Worm (Caenorhabditis elegans): ENCODE measurements around the gene klf-1.
A peak's percentile ranks its signal among the peaks of the same experiment; 100 is the strongest.

Gene klf-1

DNA sequence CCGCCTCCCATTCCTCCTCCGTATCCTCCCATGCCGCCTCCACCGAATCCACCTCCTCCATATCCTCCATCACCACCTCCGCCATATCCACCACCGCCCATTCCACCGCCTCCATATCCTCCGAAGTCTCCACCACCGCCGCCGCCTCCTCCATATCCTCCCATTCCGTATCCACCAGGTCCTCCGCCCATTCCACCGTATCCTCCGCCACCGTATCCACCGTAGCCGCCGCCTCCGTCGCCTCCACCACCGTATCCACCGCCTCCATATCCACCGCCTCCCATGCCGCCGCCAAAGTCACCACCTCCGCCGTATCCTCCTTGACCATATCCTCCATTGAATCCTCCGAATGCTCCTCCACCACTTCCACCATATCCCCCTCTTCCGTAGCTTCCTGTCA is 25.1 kb downstream of the klf-1 start:
- TF ChIP-seq flt-1 (GFP tag; IDR thresholded peaks at IDR 0.05) (no peak), aly-1 (tag; optimal IDR thresholded peaks at IDR 0.05) (no peak), ceh-36 (tag; optimal IDR thresholded peaks at IDR 0.05) (no peak), sea-1 (GFP tag; conservative IDR thresholded peaks at IDR 0.05) (no peak), tra-4 (tag; optimal IDR thresholded peaks at IDR 0.05) (no peak), B0310.2 (tag; optimal IDR thresholded peaks at IDR 0.05) (no peak), ama-1 (optimal IDR thresholded peaks at IDR 0.05) (no peak), ceh-13 (GFP tag; optimal IDR thresholded peaks at IDR 0.05) (no peak), F13C5.2 (tag; optimal IDR thresholded peaks at IDR 0.05) (no peak), pes-1 (GFP tag; IDR thresholded peaks at IDR 0.05) (no peak), tbx-37 (GFP tag; conservative IDR thresholded peaks at IDR 0.05) (no peak), hmg-4 (GFP tag; optimal IDR thresholded peaks at IDR 0.05) (no peak), hmbx-1 (tag; optimal IDR thresholded peaks at IDR 0.05) (no peak), ets-7 (tag; optimal IDR thresholded peaks at IDR 0.05) (no peak), hnd-1 (tag; optimal IDR thresholded peaks at IDR 0.05) (no peak)

DNA sequence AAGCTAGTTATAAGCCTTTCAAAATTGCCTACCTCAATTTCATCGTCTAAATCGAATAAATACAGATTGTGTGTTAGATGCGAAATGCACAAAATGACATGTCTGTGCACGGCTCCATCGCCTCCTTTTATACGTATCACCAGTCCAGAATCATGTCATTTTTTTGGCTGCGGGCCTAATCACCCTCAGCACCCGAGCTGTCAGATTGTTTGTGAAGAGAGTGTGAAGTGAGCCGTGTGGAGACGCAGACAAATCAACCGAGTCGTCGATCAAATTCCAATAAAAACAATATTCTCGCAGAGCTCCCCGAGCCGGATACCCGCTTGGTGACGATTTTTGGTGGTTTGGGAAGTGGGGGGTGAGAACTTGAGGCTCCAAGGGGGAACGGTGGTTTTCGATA is 26.5 kb downstream of the klf-1 start, which contains the start of gene idpa-1:
Gene idpa-1 (minus strand): TSS at position 101 of the 400 bp plus-strand sequence.
- TF ChIP-seq F13C5.2 (tag; optimal IDR thresholded peaks at IDR 0.05) = no peak
- no peak for TF ChIP-seq ceh-36 (tag; optimal IDR thresholded peaks at IDR 0.05)
- TF ChIP-seq ceh-13 (GFP tag; optimal IDR thresholded peaks at IDR 0.05) = no peak
- TF ChIP-seq tra-4 (tag; optimal IDR thresholded peaks at IDR 0.05) = no peak
- TF ChIP-seq hmbx-1 (tag; optimal IDR thresholded peaks at IDR 0.05) = no peak
- TF ChIP-seq hmg-4 (GFP tag; optimal IDR thresholded peaks at IDR 0.05) = no peak
- TF ChIP-seq hnd-1 (tag; optimal IDR thresholded peaks at IDR 0.05) = no peak
- TF ChIP-seq flt-1 (GFP tag; IDR thresholded peaks at IDR 0.05) = no peak
- TF ChIP-seq ets-7 (tag; optimal IDR thresholded peaks at IDR 0.05) = no peak
- no peak for TF ChIP-seq tbx-11 (GFP tag; IDR thresholded peaks at IDR 0.05)
- TF ChIP-seq scrt-1 (GFP tag; IDR thresholded peaks at IDR 0.05) = no peak
- no peak for TF ChIP-seq sea-1 (GFP tag; conservative IDR thresholded peaks at IDR 0.05)
- TF ChIP-seq ama-1 (optimal IDR thresholded peaks at IDR 0.05) = no peak
- no peak for TF ChIP-seq tbx-37 (GFP tag; conservative IDR thresholded peaks at IDR 0.05)
- no peak for TF ChIP-seq B0310.2 (tag; optimal IDR thresholded peaks at IDR 0.05)
- no peak for TF ChIP-seq aly-1 (tag; optimal IDR thresholded peaks at IDR 0.05)
- no peak for TF ChIP-seq pes-1 (GFP tag; IDR thresholded peaks at IDR 0.05)

DNA sequence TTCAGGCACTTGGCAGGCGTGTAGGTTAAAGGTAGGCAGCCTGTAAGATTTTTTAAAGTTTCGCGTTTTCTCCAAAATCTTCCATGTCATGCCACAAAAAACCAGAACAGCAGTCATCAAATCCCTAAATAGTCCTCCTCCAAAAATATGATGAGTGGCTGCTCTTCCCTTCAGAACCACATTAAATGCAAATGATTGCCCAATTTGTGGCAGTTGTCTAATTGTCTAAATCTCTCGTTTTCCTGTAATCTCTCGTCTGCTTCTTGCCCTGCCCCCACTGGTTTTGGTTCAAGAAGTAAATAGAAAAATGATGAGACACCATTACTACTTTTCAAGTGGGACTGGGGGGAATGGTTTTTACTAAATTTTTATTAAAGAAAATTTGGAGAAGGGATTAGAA is 29.5 kb downstream of the klf-1 start:
- TF ChIP-seq sea-1 (GFP tag; conservative IDR thresholded peaks at IDR 0.05) = no peak
- TF ChIP-seq flt-1 (GFP tag; IDR thresholded peaks at IDR 0.05) = no peak
- no peak for TF ChIP-seq hmg-4 (GFP tag; optimal IDR thresholded peaks at IDR 0.05)
- no peak for TF ChIP-seq hmbx-1 (tag; optimal IDR thresholded peaks at IDR 0.05)
- TF ChIP-seq hnd-1 (tag; optimal IDR thresholded peaks at IDR 0.05) = no peak
- no peak for TF ChIP-seq ceh-13 (GFP tag; optimal IDR thresholded peaks at IDR 0.05)
- TF ChIP-seq aly-1 (tag; optimal IDR thresholded peaks at IDR 0.05) = no peak
- no peak for TF ChIP-seq scrt-1 (GFP tag; IDR thresholded peaks at IDR 0.05)
- no peak for TF ChIP-seq tbx-11 (GFP tag; IDR thresholded peaks at IDR 0.05)
- no peak for TF ChIP-seq tbx-37 (GFP tag; conservative IDR thresholded peaks at IDR 0.05)
- TF ChIP-seq ceh-36 (tag; optimal IDR thresholded peaks at IDR 0.05) = no peak
- no peak for TF ChIP-seq ama-1 (optimal IDR thresholded peaks at IDR 0.05)
- TF ChIP-seq tra-4 (tag; optimal IDR thresholded peaks at IDR 0.05) = no peak
- TF ChIP-seq ets-7 (tag; optimal IDR thresholded peaks at IDR 0.05) = no peak
- no peak for TF ChIP-seq F13C5.2 (tag; optimal IDR thresholded peaks at IDR 0.05)
- no peak for TF ChIP-seq pes-1 (GFP tag; IDR thresholded peaks at IDR 0.05)
- no peak for TF ChIP-seq B0310.2 (tag; optimal IDR thresholded peaks at IDR 0.05)

DNA sequence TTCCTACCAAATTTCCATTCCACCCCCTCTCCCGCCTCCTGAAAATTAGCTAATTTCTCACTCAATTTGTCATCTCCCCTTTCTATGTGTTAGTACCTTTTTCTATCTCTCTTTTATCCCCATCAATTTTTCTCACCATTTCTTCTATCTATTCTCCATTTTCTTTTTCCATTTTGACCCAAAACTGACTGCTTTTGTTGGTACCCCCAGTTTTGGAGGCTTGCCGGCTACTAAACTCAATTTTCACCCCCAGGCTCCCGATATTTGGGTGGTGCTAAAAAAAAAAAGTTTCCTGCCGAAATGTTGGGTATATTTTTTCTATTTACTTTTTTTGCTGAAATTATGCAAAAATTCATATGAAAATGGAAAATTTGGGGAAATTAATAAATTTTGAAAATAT is 33.2 kb downstream of the klf-1 start:
- no peak for TF ChIP-seq ceh-36 (tag; optimal IDR thresholded peaks at IDR 0.05)
- TF ChIP-seq sea-1 (GFP tag; conservative IDR thresholded peaks at IDR 0.05) = no peak
- TF ChIP-seq hmbx-1 (tag; optimal IDR thresholded peaks at IDR 0.05) = no peak
- TF ChIP-seq aly-1 (tag; optimal IDR thresholded peaks at IDR 0.05) = no peak
- TF ChIP-seq F13C5.2 (tag; optimal IDR thresholded peaks at IDR 0.05) = no peak
- TF ChIP-seq ets-7 (tag; optimal IDR thresholded peaks at IDR 0.05) = no peak
- TF ChIP-seq tbx-11 (GFP tag; IDR thresholded peaks at IDR 0.05) = no peak
- TF ChIP-seq hnd-1 (tag; optimal IDR thresholded peaks at IDR 0.05) = no peak
- no peak for TF ChIP-seq B0310.2 (tag; optimal IDR thresholded peaks at IDR 0.05)
- no peak for TF ChIP-seq scrt-1 (GFP tag; IDR thresholded peaks at IDR 0.05)
- no peak for TF ChIP-seq tra-4 (tag; optimal IDR thresholded peaks at IDR 0.05)
- TF ChIP-seq pes-1 (GFP tag; IDR thresholded peaks at IDR 0.05) = no peak
- TF ChIP-seq tbx-37 (GFP tag; conservative IDR thresholded peaks at IDR 0.05) = no peak

DNA sequence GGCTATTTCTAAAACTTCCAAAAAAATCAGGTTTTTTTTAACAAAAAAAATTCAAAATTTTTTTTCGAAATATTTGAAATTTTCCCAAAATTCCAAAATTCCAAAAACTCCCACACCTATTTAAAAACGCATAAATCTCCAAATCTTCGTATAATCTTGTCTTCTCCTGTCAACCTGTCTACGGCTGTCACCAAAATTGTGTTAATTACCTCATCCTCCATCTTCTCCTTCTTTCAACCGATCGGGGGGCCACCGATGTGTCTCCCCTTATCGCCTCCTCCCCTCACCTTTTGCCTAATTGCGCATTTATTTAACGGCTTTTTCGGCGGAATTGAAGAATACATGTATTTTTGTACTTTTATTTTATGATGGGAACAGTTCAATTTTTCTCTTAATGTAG is 34.2 kb downstream of the klf-1 start:
- TF ChIP-seq tra-4 (tag; optimal IDR thresholded peaks at IDR 0.05) (no peak), ets-7 (tag; optimal IDR thresholded peaks at IDR 0.05) (no peak)

DNA sequence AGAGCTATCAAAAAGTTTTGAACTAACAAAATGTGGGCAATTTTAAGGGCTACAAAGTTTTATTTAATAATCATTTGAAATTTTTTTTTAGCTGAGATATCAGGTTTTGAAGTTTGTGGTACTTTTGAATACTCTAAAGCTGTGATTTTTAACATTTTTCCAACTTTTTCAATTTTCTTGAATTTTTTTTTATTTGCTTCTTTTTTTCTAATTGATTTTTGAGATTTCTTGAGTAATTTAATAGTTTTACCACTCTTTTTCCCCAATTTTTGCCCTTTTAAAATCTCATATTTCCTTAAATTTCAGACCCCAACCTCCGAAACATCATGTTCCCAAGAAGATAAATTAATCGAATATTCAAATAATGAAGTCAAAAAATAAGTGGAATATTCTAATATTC is 36.0 kb downstream of the klf-1 start, which contains the start of gene cdh-1:
Gene cdh-1 (plus strand): TSS at position 301 of the 400 bp plus-strand sequence.
- TF ChIP-seq F13C5.2 (tag; optimal IDR thresholded peaks at IDR 0.05) (no peak), flt-1 (GFP tag; IDR thresholded peaks at IDR 0.05) (no peak), aly-1 (tag; optimal IDR thresholded peaks at IDR 0.05) (no peak), B0310.2 (tag; optimal IDR thresholded peaks at IDR 0.05) (no peak), scrt-1 (GFP tag; IDR thresholded peaks at IDR 0.05) (no peak), ets-7 (tag; optimal IDR thresholded peaks at IDR 0.05) (no peak), tbx-11 (GFP tag; IDR thresholded peaks at IDR 0.05) (no peak), ceh-36 (tag; optimal IDR thresholded peaks at IDR 0.05) (no peak), pes-1 (GFP tag; IDR thresholded peaks at IDR 0.05) (no peak), tbx-37 (GFP tag; conservative IDR thresholded peaks at IDR 0.05) (no peak), ama-1 (optimal IDR thresholded peaks at IDR 0.05) (no peak), hmg-4 (GFP tag; optimal IDR thresholded peaks at IDR 0.05) (no peak), ceh-13 (GFP tag; optimal IDR thresholded peaks at IDR 0.05) (no peak), sea-1 (GFP tag; conservative IDR thresholded peaks at IDR 0.05) (no peak), tra-4 (tag; optimal IDR thresholded peaks at IDR 0.05) (no peak), hnd-1 (tag; optimal IDR thresholded peaks at IDR 0.05) (no peak), hmbx-1 (tag; optimal IDR thresholded peaks at IDR 0.05) (no peak)

DNA sequence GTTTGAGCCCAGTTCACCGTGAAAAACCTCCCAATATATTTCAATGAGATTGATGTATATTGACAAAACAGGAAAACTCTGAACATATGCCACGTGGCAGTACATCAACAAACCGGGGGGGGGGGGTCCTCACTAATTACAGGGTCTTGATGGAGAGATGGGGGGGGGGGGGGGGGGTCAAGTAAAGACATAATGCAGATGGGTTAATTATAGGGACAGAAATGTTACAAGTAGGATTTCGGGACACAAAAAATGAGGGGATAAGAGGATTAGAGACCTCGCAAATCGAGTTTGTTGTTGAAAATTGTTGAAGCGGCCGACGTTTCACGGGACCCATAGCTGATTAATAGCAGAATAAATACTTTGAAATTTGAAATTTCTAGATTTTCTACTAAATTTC is 38.3 kb downstream of the klf-1 start:
- no peak for TF ChIP-seq ama-1 (optimal IDR thresholded peaks at IDR 0.05)
- peak; percentile 32 for TF ChIP-seq ceh-36 (tag; optimal IDR thresholded peaks at IDR 0.05)
